Fruit fly (Drosophila melanogaster) whole organism, embryonic: ENCODE data around the gene scaf6.

Experiments used
- CG10274 ChIP-seq: fragments of 200-800 bp; sonication (Bioruptor generic); optimal IDR thresholded peaks from 3 replicates; lab custom pipeline; 2017; ENCODE audit warnings: missing biosample characterization, mild to moderate bottlenecking, missing genetic modification characterization
- CG10543 ChIP-seq: fragments of 200-800 bp; sonication (Bioruptor generic); optimal IDR thresholded peaks from 3 replicates; lab custom pipeline; 2017; ENCODE audit warnings: missing biosample characterization, mild to moderate bottlenecking, missing genetic modification characterization, moderate library complexity
- CG11085 ChIP-seq: fragments of 200-800 bp; sonication (Bioruptor generic); IDR thresholded peaks from 2 replicates; pipeline ENCODE4 v1.3.6; 2022; ENCODE audit warnings: missing biosample characterization, missing genetic modification characterization
- CG11456 ChIP-seq: fragments of 200-800 bp; sonication (Bioruptor generic); IDR thresholded peaks from 3 replicates; pipeline ENCODE4 v1.3.6; 2022; ENCODE audit warnings: missing biosample characterization, missing genetic modification characterization
- CG16813 ChIP-seq: fragments of 200-800 bp; sonication (Bioruptor generic); IDR thresholded peaks from 3 replicates; pipeline ENCODE4 v1.3.6; 2022; ENCODE audit warnings: missing biosample characterization, missing genetic modification characterization; ENCODE audit not compliant: partially characterized antibody
- CG17361 ChIP-seq: fragments of 200-800 bp; sonication (Bioruptor generic); IDR thresholded peaks from 3 replicates; pipeline ENCODE4 v1.3.6; 2022; ENCODE audit warnings: missing biosample characterization, missing genetic modification characterization
- CG17802 ChIP-seq: fragments of 200-800 bp; sonication (Bioruptor generic); optimal IDR thresholded peaks from 2 replicates; lab custom pipeline; 2018; ENCODE audit warnings: missing biosample characterization, mild to moderate bottlenecking, missing genetic modification characterization, moderate library complexity
- CG2120 ChIP-seq: fragments of 200-800 bp; sonication (Bioruptor generic); optimal IDR thresholded peaks from 3 replicates; lab custom pipeline; 2016; ENCODE audit warnings: missing biosample characterization, missing genetic modification characterization
- CG2199 ChIP-seq: fragments of 200-800 bp; sonication (Bioruptor generic); IDR thresholded peaks from 3 replicates; pipeline ENCODE4 v1.3.6; 2022; ENCODE audit warnings: missing biosample characterization, missing genetic modification characterization
- CG2712 ChIP-seq: fragments of 200-800 bp; optimal IDR thresholded peaks from 3 replicates; lab custom pipeline; 2019; ENCODE audit warnings: missing biosample characterization, mild to moderate bottlenecking, missing genetic modification characterization, moderate library complexity
- CG34224 ChIP-seq: fragments of 200-800 bp; sonication (Bioruptor generic); IDR thresholded peaks from 3 replicates; pipeline ENCODE4 v1.3.6; 2022; ENCODE audit warnings: missing biosample characterization, missing genetic modification characterization; ENCODE audit not compliant: partially characterized antibody
- CG4707 ChIP-seq: fragments of 200-800 bp; sonication (Bioruptor generic); optimal IDR thresholded peaks from 2 replicates; lab custom pipeline; 2018; ENCODE audit warnings: missing biosample characterization, mild to moderate bottlenecking, missing genetic modification characterization, moderate library complexity
- CG7963 ChIP-seq: fragments of 200-800 bp; sonication (Bioruptor generic); IDR thresholded peaks from 3 replicates; pipeline ENCODE4 v1.3.6; 2022; ENCODE audit warnings: missing biosample characterization, missing genetic modification characterization; ENCODE audit not compliant: partially characterized antibody
- CG8290 ChIP-seq, 3 experiments: fragments of 200-800 bp; sonication (Bioruptor generic); optimal IDR thresholded peaks; 2 replicates each; lab custom pipeline; 2016 to 2019; ENCODE audit warnings: missing biosample characterization in 3 of 3, missing genetic modification characterization in 3 of 3, mild to moderate bottlenecking in 2 of 3, moderate library complexity in 1 of 3
- CG8359 ChIP-seq: fragments of 200-800 bp; sonication (Bioruptor generic); optimal IDR thresholded peaks from 2 replicates; lab custom pipeline; 2017; ENCODE audit warnings: missing biosample characterization, mild to moderate bottlenecking, missing genetic modification characterization, borderline replicate concordance
- Deaf1 ChIP-seq: fragments of 200-800 bp; optimal IDR thresholded peaks from 3 replicates; lab custom pipeline; 2019; ENCODE audit warnings: missing biosample characterization, mild to moderate bottlenecking, missing genetic modification characterization, moderate library complexity
- Dp ChIP-seq: fragments of 200-800 bp; sonication (Bioruptor generic); optimal IDR thresholded peaks from 2 replicates; lab custom pipeline; 2018; ENCODE audit warnings: missing biosample characterization, mild to moderate bottlenecking, missing genetic modification characterization, moderate library complexity
- Dref ChIP-seq: fragments of 200-800 bp; sonication (Bioruptor generic); IDR thresholded peaks from 2 replicates; pipeline ENCODE4 v1.3.6; 2022; ENCODE audit warnings: missing biosample characterization, missing genetic modification characterization
- Drgx ChIP-seq: fragments of 200-800 bp; sonication (Bioruptor generic); IDR thresholded peaks from 2 replicates; pipeline ENCODE4 v1.3.6; 2022; ENCODE audit warnings: missing biosample characterization, missing genetic modification characterization
- Fer1 ChIP-seq: fragments of 200-800 bp; sonication (Bioruptor generic); optimal IDR thresholded peaks from 2 replicates; lab custom pipeline; 2017; ENCODE audit warnings: missing biosample characterization, mild to moderate bottlenecking, missing genetic modification characterization
- Fer3 ChIP-seq: fragments of 200-800 bp; sonication (Bioruptor generic); optimal IDR thresholded peaks from 2 replicates; lab custom pipeline; 2018; ENCODE audit warnings: missing biosample characterization, mild to moderate bottlenecking, missing genetic modification characterization, moderate library complexity
- Gsc ChIP-seq: fragments of 200-800 bp; sonication (Bioruptor generic); IDR thresholded peaks from 2 replicates; pipeline ENCODE4 v1.3.6; 2022; ENCODE audit warnings: missing biosample characterization, missing genetic modification characterization
- HLH4C ChIP-seq: fragments of 200-800 bp; sonication (Bioruptor generic); IDR thresholded peaks from 3 replicates; pipeline ENCODE4 v1.3.6; 2022; ENCODE audit warnings: missing biosample characterization, missing genetic modification characterization; ENCODE audit not compliant: partially characterized antibody
- MTF-1 ChIP-seq: fragments of 200-800 bp; sonication (Bioruptor generic); optimal IDR thresholded peaks from 2 replicates; lab custom pipeline; 2018; ENCODE audit warnings: missing biosample characterization, mild to moderate bottlenecking, missing genetic modification characterization, borderline replicate concordance
- Opbp ChIP-seq: fragments of 200-800 bp; sonication (Bioruptor generic); IDR thresholded peaks from 3 replicates; pipeline ENCODE4 v1.3.6; 2022; ENCODE audit warnings: missing biosample characterization, missing genetic modification characterization; ENCODE audit not compliant: partially characterized antibody
- Sry-δ ChIP-seq: fragments of 200-800 bp; sonication (Bioruptor generic); optimal IDR thresholded peaks from 2 replicates; lab custom pipeline; 2016; ENCODE audit warnings: missing biosample characterization, missing genetic modification characterization
- Xrp1 ChIP-seq: fragments of 200-800 bp; sonication (Bioruptor generic); IDR thresholded peaks from 2 replicates; pipeline ENCODE4 v1.3.6; 2022; ENCODE audit warnings: missing biosample characterization, missing genetic modification characterization
- ato ChIP-seq: fragments of 200-800 bp; sonication (Bioruptor generic); IDR thresholded peaks from 2 replicates; pipeline ENCODE4 v1.3.6; 2022; ENCODE audit warnings: missing biosample characterization, missing genetic modification characterization; ENCODE audit not compliant: partially characterized antibody
- bigmax ChIP-seq: fragments of 200-800 bp; sonication (Bioruptor generic); optimal IDR thresholded peaks from 2 replicates; lab custom pipeline; 2018; ENCODE audit warnings: missing biosample characterization, mild to moderate bottlenecking, missing genetic modification characterization
- btn ChIP-seq: fragments of 200-800 bp; sonication (Bioruptor generic); optimal IDR thresholded peaks from 2 replicates; lab custom pipeline; 2016; ENCODE audit warnings: missing biosample characterization, missing genetic modification characterization
- cas ChIP-seq: fragments of 200-800 bp; sonication (Bioruptor generic); IDR thresholded peaks from 2 replicates; pipeline ENCODE4 v1.3.6; 2022; ENCODE audit warnings: missing biosample characterization, missing genetic modification characterization
- dpn ChIP-seq, 2 experiments: fragments of 200-800 bp; sonication (Bioruptor generic); optimal IDR thresholded peaks; 3 replicates each; lab custom pipeline; 2016; ENCODE audit warnings: missing biosample characterization in 2 of 2, missing genetic modification characterization in 2 of 2
- ems ChIP-seq: fragments of 200-800 bp; sonication (Bioruptor generic); optimal IDR thresholded peaks from 3 replicates; lab custom pipeline; 2016; ENCODE audit warnings: missing biosample characterization, missing genetic modification characterization
- en ChIP-seq: fragments of 200-800 bp; sonication (Bioruptor generic); optimal IDR thresholded peaks from 2 replicates; lab custom pipeline; 2016; ENCODE audit warnings: missing biosample characterization, missing genetic modification characterization
- gsb ChIP-seq: fragments of 200-800 bp; sonication (Bioruptor generic); IDR thresholded peaks from 2 replicates; pipeline ENCODE4 v1.3.6; 2022; ENCODE audit warnings: missing biosample characterization, missing genetic modification characterization
- hth ChIP-seq: fragments of >200 bp; optimal IDR thresholded peaks from 2 replicates; lab custom pipeline; 2017; ENCODE audit warnings: inconsistent platforms
- ind ChIP-seq: fragments of 200-800 bp; sonication (Bioruptor generic); optimal IDR thresholded peaks from 3 replicates; lab custom pipeline; 2016; ENCODE audit warnings: missing biosample characterization, missing genetic modification characterization
- nerfin-2 ChIP-seq: fragments of 200-800 bp; sonication (Bioruptor generic); IDR thresholded peaks from 2 replicates; pipeline ENCODE4 v1.3.6; 2022; ENCODE audit warnings: missing biosample characterization, missing genetic modification characterization; ENCODE audit not compliant: partially characterized antibody
- prd ChIP-seq, 3 experiments: fragments of >200 bp in 2 of 3; fragments of 200-800 bp in 1 of 3; sonication (Bioruptor generic) in 1 of 3; optimal IDR thresholded peaks in 2 of 3; IDR thresholded peaks in 1 of 3; 2 replicates in 2 of 3; 3 replicates in 1 of 3; pipeline versions ENCODE4 v1.3.6 to Lab custom; 2017 to 2022; ENCODE audit warnings: missing biosample characterization in 1 of 3, missing genetic modification characterization in 1 of 3
- repo ChIP-seq: fragments of 200-800 bp; sonication (Bioruptor generic); optimal IDR thresholded peaks from 2 replicates; lab custom pipeline; 2016; ENCODE audit warnings: missing biosample characterization, missing genetic modification characterization
- rib ChIP-seq: fragments of 200-800 bp; sonication (Bioruptor generic); IDR thresholded peaks from 2 replicates; pipeline ENCODE4 v1.3.6; 2022; ENCODE audit warnings: missing biosample characterization, missing genetic modification characterization
- sens ChIP-seq: fragments of 200-800 bp; sonication (Bioruptor generic); peaks from one replicate; lab custom pipeline; 2016; ENCODE audit warnings: missing biosample characterization, missing genetic modification characterization
- slp2 ChIP-seq: fragments of 200-800 bp; sonication (Bioruptor generic); optimal IDR thresholded peaks from 2 replicates; lab custom pipeline; 2016; ENCODE audit warnings: missing biosample characterization, missing genetic modification characterization
- vvl ChIP-seq: fragments of 200-800 bp; sonication (Bioruptor generic); IDR thresholded peaks from 2 replicates; pipeline ENCODE4 v1.3.6; 2022; ENCODE audit warnings: missing biosample characterization, missing genetic modification characterization
- z ChIP-seq: fragments of 200-800 bp; sonication (Bioruptor generic); IDR thresholded peaks from 3 replicates; pipeline ENCODE4 v1.3.6; 2022; ENCODE audit warnings: missing biosample characterization, missing genetic modification characterization

scaf6 gene

dm6 chr3L:17042297-17042921, at the start of gene scaf6, which contains the start of gene Papst2 (continued):
- TF ChIP-seq CG4707 (GFP tag; lab: Kevin White, UChicago) (no peak), slp2 (GFP tag; lab: Kevin White, UChicago) (no peak), gsb (GFP tag; lab: Robert Waterston, UW) (0 out of 2 replicates have a peak, but pooled peaks have one; percentile 20), cas (GFP tag; lab: Robert Waterston, UW) (no peak), Fer3 (tag; lab: Kevin White, UChicago) (no peak), CG17361 (GFP tag; lab: Robert Waterston, UW) (no peak), CG8290 (GFP tag; optimal IDR thresholded peaks at IDR 0.05; lab: Kevin White, UChicago) (no peak), CG8290 (tag; optimal IDR thresholded peaks at IDR 0.05; lab: Kevin White, UChicago) (no peak), rib (GFP tag; lab: Robert Waterston, UW) (no peak)

- TF ChIP-seq Gsc (GFP tag; lab: Robert Waterston, UW) (peak; percentile 18; the same call in 1 of the 2 replicates), CG11456 (GFP tag; lab: Robert Waterston, UW) (0 out of 3 replicates have a peak, but pooled peaks have one; percentile 21), prd (optimal IDR thresholded peaks at IDR 0.05; lab: Kevin White, UChicago) (no peak), prd (GFP tag; IDR thresholded peaks at IDR 0.05; lab: Robert Waterston, UW) (no peak), en (GFP tag; lab: Kevin White, UChicago) (no peak), hth (lab: Kevin White, UChicago) (no peak), Dp (GFP tag; lab: Kevin White, UChicago) (no peak), vvl (GFP tag; lab: Robert Waterston, UW) (no peak), repo (GFP tag; lab: Kevin White, UChicago) (no peak), CG2120 (GFP tag; lab: Kevin White, UChicago) (no peak), Drgx (GFP tag; lab: Robert Waterston, UW) (no peak), dpn (GFP tag; optimal IDR thresholded peaks at IDR 0.05; lab: Kevin White, UChicago) (no peak), CG17802 (tag; lab: Kevin White, UChicago) (no peak), ems (GFP tag; lab: Kevin White, UChicago) (no peak)
Measured at dm6 chr3L:17077273-17077672, 34.9 kb upstream of the scaf6 start.

- peak; percentile 91 for TF ChIP-seq CG7963
- no peak for TF ChIP-seq btn (GFP tag; lab: Kevin White, UChicago)
- no peak for TF ChIP-seq CG8359 (GFP tag; lab: Kevin White, UChicago)
- TF ChIP-seq HLH4C (GFP tag; lab: Robert Waterston, UW), result peak; percentile 95
- no peak for TF ChIP-seq ind (GFP tag; lab: Kevin White, UChicago)
- peak; percentile 84 for TF ChIP-seq Opbp (GFP tag; lab: Robert Waterston, UW)
- TF ChIP-seq Deaf1 (tag; lab: Kevin White, UChicago), result peak; percentile 61
- peak; percentile 51 for TF ChIP-seq sens (GFP tag; lab: Kevin White, UChicago)
- TF ChIP-seq CG16813 (GFP tag; lab: Robert Waterston, UW), result peak; percentile 67
- TF ChIP-seq bigmax, result no peak
- no peak for TF ChIP-seq CG10274
- no peak for TF ChIP-seq CG2199 (GFP tag; lab: Robert Waterston, UW)
- TF ChIP-seq nerfin-2, result peak; percentile 92
- peak; percentile 22 for TF ChIP-seq Fer1
- no peak for TF ChIP-seq CG11085 (GFP tag; lab: Robert Waterston, UW)
- TF ChIP-seq CG10543 (GFP tag; lab: Kevin White, UChicago), result peak; percentile 19
- peak; percentile 90 for TF ChIP-seq CG34224 (GFP tag; lab: Robert Waterston, UW)
- TF ChIP-seq MTF-1 (GFP tag; lab: Kevin White, UChicago), result no peak
- TF ChIP-seq Sry-δ (GFP tag; lab: Kevin White, UChicago), result peak; percentile 46
- no peak for TF ChIP-seq CG8290 (GFP tag; optimal IDR thresholded peaks at IDR 0.05; lab: Kevin White, UChicago)
- TF ChIP-seq CG8290 (tag; optimal IDR thresholded peaks at IDR 0.05; lab: Kevin White, UChicago), result peak in 1 of 2 experiments; percentile 27
- TF ChIP-seq Dref (GFP tag; lab: Robert Waterston, UW), result peak; percentile 85
- 0 out of 2 replicates have a peak, but pooled peaks have one; percentile 6 for TF ChIP-seq Xrp1 (GFP tag; lab: Robert Waterston, UW)
- TF ChIP-seq ato (GFP tag; lab: Robert Waterston, UW), result peak; percentile 87
- TF ChIP-seq z (GFP tag; lab: Robert Waterston, UW), result no peak
- peak; percentile 15 for TF ChIP-seq CG2712
Measured at dm6 chr3L:17055467-17055877, 13.1 kb upstream of the scaf6 start, which contains the start of gene CG7724. TSS of gene CG7724 (plus strand) at chr3L:17055613.
